Fruit fly (Drosophila melanogaster) whole organism: Measurements from ENCODE around the gene bol.

Source experiments
- CG8478 ChIP-seq: fragments of >200 bp; optimal IDR thresholded peaks from 2 replicates; lab custom pipeline; 2018; ENCODE audit warnings: inconsistent platforms
- Dll ChIP-seq: fragments of >200 bp; optimal IDR thresholded peaks from 2 replicates; lab custom pipeline; 2017
- EcR ChIP-seq, 2 experiments: fragments of >200 bp; optimal IDR thresholded peaks; 2 replicates each; lab custom pipeline; 2017; ENCODE audit warnings: missing biosample characterization in 2 of 2, missing genetic modification characterization in 2 of 2, missing genetic modification reagents in 2 of 2
- pan ChIP-seq: fragments of >200 bp; optimal IDR thresholded peaks from 2 replicates; lab custom pipeline; 2017
- psq ChIP-seq: fragments of >200 bp; optimal IDR thresholded peaks from 2 replicates; lab custom pipeline; 2017
- usp ChIP-seq: fragments of >200 bp; optimal IDR thresholded peaks from 2 replicates; lab custom pipeline; 2017; ENCODE audit warnings: missing biosample characterization, missing genetic modification characterization, mixed read lengths

- TF ChIP-seq psq (no peak), EcR (GFP tag; optimal IDR thresholded peaks at IDR 0.05; lab: Kevin White, UChicago) (no peak), pan (lab: Kevin White, UChicago) (no peak), CG8478 (no peak), Dll (no peak), usp (GFP tag; lab: Kevin White, UChicago) (no peak)
Observed at dm6 chr3L:9057429-9058088, 76.6 kb downstream of the bol start.
